Fruit fly (Drosophila melanogaster) ovary, adult (tissue): ENCODE data around the gene CG14182.

Source experiments
- CG17801 ChIP-seq: fragments of 200-800 bp; optimal IDR thresholded peaks from 2 replicates; lab custom pipeline; 2019; ENCODE audit warnings: missing biosample characterization, mild to moderate bottlenecking, missing genetic modification characterization, moderate library complexity; ENCODE audit not compliant: partially characterized antibody

The CG14182 gene

dm6 chr3L:19988891-19989290 lies 9.3 kb upstream of the CG14182 start, which contains the start of gene Csas:
Csas (minus strand) TSS chr3L:19988991.
- TF ChIP-seq CG17801 (GFP tag; lab: Kevin White, UChicago) = no peak

- TF ChIP-seq CG17801 (GFP tag; lab: Kevin White, UChicago) = no peak
These were observed 6.2 kb upstream of the CG14182 start, which contains the start of the genes hale and schuy for dm6 chr3L:19985768-19986167. hale (minus strand) TSS chr3L:19985868. schuy (plus strand) TSS chr3L:19986093.

dm6 chr3L:19981385-19981784 lies 1.8 kb upstream of the CG14182 start, which contains the start of gene CG17732:
CG17732 (plus strand) TSS chr3L:19981685.
- no peak for TF ChIP-seq CG17801 (GFP tag; lab: Kevin White, UChicago)

DNA sequence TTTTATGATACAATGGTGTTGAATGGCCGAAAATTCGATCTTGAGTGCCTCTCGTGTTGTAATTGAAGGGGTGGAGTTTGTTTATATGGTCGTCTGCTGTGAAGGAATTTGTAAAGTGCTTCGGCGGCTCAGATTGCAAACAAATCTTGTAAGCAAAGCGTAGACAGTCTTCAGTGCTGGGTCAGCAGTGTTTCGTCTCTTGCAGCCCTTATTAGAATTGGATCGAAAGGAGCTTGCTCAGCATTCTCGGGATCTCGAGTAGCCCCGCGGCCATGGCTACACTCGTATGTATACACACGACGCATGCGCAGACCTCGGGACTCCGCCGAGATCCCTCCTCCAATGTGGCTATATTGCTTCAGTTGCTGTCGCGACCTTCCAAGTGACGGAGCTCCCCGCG lies 1.5 kb downstream of the CG14182 start:
- no peak for TF ChIP-seq CG17801 (GFP tag; lab: Kevin White, UChicago)

- no peak for TF ChIP-seq CG17801 (GFP tag; lab: Kevin White, UChicago)
These were observed 10.7 kb downstream of the CG14182 start for dm6 chr3L:19968725-19969598.

dm6 chr3L:19961805-19962204 lies 17.8 kb downstream of the CG14182 start:
- no peak for TF ChIP-seq CG17801 (GFP tag; lab: Kevin White, UChicago)

- no peak for TF ChIP-seq CG17801 (GFP tag; lab: Kevin White, UChicago)
These were observed 23.9 kb downstream of the CG14182 start, which contains the start of gene CG42263 for dm6 chr3L:19955699-19956098. CG42263 (minus strand) TSS chr3L:19955799.

DNA sequence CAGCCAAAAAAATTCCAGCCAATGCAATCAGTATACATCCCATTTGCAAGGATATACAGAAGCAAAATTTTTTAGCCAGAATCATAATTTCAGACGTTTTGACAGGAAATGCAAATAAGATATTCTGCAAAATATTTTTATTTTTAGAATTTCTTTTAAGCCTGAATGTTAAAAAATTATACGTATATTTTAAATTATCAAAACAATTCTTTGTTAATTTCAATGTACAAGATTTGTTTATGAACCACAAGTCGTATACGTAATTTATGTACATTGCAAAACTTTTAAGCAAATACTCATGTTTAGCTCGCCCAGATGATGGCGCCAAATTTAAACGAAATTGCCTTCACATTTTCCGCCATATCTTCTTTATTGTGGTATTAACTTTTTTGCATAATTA lies 25.2 kb downstream of the CG14182 start, which contains the start of gene CG42654:
Gene CG42654, minus strand, starts transcription at position 101 of the 400 bp plus-strand sequence.
- TF ChIP-seq CG17801 (GFP tag; lab: Kevin White, UChicago) = no peak

- TF ChIP-seq CG17801 (GFP tag; lab: Kevin White, UChicago) = no peak
These were observed 26.0 kb downstream of the CG14182 start, which contains the start of gene CG42655 for dm6 chr3L:19953612-19954011. CG42655 (minus strand) TSS chr3L:19953712.

DNA sequence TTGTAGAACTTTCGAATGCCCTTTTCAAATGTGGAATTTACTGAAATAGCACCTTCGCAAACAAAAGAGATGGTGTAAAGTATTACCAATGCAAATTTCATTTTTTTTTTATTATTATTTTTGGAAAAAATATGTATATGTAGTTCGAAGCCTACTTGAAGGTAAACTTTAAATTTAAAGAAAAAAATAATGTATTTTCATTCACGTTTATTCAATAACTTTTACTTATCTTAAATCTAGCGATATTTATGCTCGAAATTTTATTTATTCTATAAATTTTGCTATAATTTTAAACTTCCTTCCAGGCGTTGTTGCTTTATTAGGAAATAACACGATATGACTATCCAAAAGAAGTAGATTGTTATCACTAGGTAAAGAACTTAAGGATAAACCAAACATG lies 26.9 kb downstream of the CG14182 start, which contains the start of gene CG33710:
Gene CG33710, minus strand, starts transcription at position 101 of the 400 bp plus-strand sequence.
- TF ChIP-seq CG17801 (GFP tag; lab: Kevin White, UChicago) = no peak

- no peak for TF ChIP-seq CG17801 (GFP tag; lab: Kevin White, UChicago)
These were observed 27.7 kb downstream of the CG14182 start, which contains the start of gene CG34258 for dm6 chr3L:19951868-19952267. CG34258 (minus strand) TSS chr3L:19951968.

DNA sequence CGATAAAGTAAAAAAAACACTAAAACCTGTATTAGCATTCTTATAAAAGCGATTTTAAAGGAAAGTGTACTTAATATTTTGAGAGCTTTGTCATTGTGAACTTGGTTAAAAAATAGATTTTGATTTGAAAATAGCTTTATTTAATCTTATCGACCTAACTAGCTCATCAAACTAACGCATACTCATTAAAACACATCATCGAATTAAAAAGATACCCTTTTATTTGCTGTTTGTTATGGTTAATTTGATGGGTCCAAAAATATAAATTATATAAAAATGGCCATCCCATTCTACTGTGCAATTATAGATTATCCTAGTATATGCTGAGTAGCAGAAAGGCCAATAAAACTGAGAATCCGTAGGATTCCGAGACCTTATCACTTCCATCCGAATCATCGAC lies 28.6 kb downstream of the CG14182 start, which contains the start of gene CG32219:
Gene CG32219, minus strand, starts transcription at position 101 of the 400 bp plus-strand sequence.
- TF ChIP-seq CG17801 (GFP tag; lab: Kevin White, UChicago) = no peak

DNA sequence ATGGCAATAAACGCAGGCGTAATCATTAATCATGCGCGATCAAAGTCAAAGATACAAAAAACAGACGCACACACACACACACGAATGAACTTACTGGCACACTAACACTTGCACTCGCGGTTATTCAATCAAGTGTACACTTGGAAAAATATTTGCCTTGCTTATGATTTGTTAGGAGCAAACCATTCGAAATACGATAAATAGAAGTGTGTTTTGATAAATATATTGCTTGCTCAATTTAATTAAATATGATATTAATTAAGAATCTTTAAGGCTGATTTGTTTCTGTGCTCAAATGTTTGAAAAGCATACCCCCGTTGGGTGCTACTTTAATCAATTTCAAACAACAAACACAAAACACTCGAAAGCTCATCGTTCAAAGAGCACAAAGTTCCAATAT lies 34.1 kb downstream of the CG14182 start:
- no peak for TF ChIP-seq CG17801 (GFP tag; lab: Kevin White, UChicago)

DNA sequence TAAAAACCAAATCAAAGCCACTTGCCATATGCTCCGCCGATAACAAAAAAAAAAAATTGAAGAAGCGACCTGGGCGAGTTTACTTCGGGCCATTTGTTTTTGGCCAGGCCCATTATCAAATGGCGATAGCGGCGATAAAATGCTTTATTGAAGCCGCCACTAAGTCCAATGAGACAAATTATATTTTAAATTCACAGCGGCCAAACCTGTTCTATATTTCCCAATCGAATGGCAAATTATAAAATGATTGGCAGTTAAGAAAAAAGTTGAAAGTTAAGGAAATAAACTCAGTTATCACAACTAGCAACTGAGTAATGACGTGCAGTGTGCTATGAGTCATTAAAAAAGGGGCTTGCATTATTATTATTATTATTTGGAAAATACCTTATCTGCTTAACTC lies 38.5 kb downstream of the CG14182 start:
- no peak for TF ChIP-seq CG17801 (GFP tag; lab: Kevin White, UChicago)

DNA sequence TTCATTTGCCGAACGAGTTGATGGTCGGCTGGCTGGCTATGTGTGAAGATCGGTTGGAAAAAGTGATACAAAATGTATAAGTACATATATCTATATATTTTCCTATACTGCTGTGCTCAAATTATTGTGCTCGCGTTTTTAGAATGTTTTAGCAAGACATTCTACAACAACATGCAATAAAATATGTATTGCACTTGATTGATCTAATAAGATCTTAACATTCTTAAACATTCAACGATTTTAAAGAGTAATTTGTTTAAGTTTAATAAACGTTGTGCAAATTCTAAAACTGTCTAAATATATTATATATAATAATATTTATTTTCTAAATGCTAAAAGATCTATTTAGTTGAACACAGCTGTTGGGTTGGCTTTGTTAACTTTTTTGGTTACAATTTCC lies 39.3 kb downstream of the CG14182 start:
- TF ChIP-seq CG17801 (GFP tag; lab: Kevin White, UChicago) = no peak
